Fruit fly (Drosophila melanogaster) S2 (cell line): ENCODE data around the gene CROT.

Experiments
- CG8478 ChIP-seq: fragments of >200 bp; optimal IDR thresholded peaks from 2 replicates; lab custom pipeline; 2018
- CTCF ChIP-seq, 2 experiments: fragments of >200 bp; optimal IDR thresholded peaks; 2 replicates each; lab custom pipeline; 2018

Gene CROT

dm6 chr3R:27685074-27685473, 21.5 kb downstream of the CROT start:
- no peak for TF ChIP-seq CTCF (optimal IDR thresholded peaks at IDR 0.05; lab: Kevin White, UChicago)
- TF ChIP-seq CG8478 (lab: Kevin White, UChicago): no peak

DNA sequence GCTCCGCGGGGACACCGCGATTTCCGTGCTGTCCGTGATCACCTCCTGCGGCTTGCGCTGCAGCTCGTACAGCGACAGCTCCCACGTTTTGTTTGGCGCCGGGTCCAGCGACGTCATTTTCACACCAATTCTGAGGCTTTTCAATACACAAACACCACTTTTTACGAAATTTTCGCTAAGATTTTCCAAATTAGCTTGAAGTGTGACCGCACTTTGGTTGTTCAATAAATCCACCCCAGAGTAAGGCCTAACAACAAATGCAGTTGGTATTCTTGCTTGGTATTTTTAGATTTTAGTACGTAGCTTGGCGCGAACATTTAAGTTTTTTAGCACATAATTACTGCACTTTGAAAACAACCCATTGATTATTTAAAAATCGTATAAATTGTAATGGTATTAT, 24.8 kb downstream of the CROT start, which contains the start of gene Sce:
TSS of gene Sce (minus strand) at position 231 of the 400 bp plus-strand sequence.
- no peak for TF ChIP-seq CTCF (optimal IDR thresholded peaks at IDR 0.05; lab: Kevin White, UChicago)
- TF ChIP-seq CG8478 (lab: Kevin White, UChicago): no peak

DNA sequence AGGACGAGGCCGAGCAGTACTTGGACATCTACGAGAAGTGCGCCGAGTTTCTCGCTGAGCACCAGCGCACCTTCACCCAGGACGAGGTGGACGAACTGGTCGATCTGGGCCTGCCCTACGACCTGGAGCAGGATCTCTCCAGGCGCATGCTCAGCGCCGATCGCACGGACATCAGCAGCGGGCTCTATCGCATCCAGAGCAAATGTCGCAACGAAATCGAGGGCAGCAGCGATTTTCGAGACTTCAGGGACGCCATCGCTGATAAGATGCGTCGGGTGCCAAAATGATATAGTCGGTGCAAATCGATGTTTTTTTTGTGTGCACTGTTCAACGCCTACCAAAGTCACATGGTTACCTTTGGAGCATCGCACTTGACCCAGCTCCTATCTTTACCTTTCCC, 26.9 kb downstream of the CROT start:
- TF ChIP-seq CG8478 (lab: Kevin White, UChicago) (no peak), CTCF (optimal IDR thresholded peaks at IDR 0.05; lab: Kevin White, UChicago) (no peak)

dm6 chr3R:27679019-27679418, 27.5 kb downstream of the CROT start, which contains the start of gene CG12883:
TSS of gene CG12883 (plus strand) at chr3R:27679291.
- no peak for TF ChIP-seq CTCF (optimal IDR thresholded peaks at IDR 0.05; lab: Kevin White, UChicago)
- no peak for TF ChIP-seq CG8478 (lab: Kevin White, UChicago)

dm6 chr3R:27677174-27677726, 29.3 kb downstream of the CROT start, which contains the start of gene Hsdl2:
TSS of gene Hsdl2 (plus strand) at chr3R:27677522.
- TF ChIP-seq CG8478 (lab: Kevin White, UChicago) (no peak), CTCF (optimal IDR thresholded peaks at IDR 0.05; lab: Kevin White, UChicago) (peak in 1 of 2 experiments; percentile 18)

DNA sequence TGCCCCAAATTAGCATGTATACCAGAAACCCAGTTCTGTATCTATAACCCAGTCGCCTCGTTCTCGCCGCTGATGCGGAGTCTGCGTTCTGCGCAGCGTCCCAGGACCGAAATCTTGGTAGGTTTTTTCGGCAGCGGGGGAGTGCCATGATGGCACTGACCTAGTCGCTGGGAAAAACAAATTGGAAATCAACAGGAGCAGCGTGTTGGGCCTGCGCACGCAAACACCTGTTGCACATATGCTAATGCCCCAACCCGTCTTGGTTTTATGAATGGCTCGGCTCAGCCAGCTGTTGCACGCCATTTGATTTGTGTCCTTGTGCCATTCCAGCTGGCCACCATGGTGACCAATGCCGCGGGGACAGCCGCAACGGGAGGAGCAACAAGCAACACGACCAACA, 43.7 kb downstream of the CROT start:
- TF ChIP-seq CTCF (optimal IDR thresholded peaks at IDR 0.05; lab: Kevin White, UChicago) (no peak), CG8478 (lab: Kevin White, UChicago) (no peak)

DNA sequence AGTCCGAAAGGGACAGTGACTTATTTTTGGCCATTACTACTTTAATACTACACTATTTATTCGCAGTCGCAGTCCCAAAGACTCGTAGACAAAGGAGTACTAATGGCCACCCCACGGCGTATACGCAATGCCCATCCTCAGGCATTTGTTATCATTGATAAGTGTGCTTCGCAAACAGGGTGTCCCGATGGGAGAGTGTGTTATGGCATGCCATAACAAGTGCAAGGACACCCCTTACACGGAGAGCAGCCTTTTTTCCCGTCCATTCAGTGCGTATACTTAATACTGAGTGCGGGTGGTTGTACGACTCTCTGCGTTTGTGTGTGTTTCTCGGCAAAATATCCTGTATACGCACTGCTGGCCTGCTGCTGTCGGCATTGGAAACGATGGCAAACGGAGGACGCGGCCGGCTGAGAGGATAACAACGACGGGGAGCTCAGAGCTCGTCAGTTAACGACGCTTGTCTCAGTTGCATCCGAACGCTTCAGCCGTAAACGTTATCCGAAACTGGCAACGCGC, 44.5 kb downstream of the CROT start, which contains the start of gene unc80:
TSS of gene unc80 (plus strand) at position 469 of the 519 bp plus-strand sequence.
- no peak for TF ChIP-seq CG8478 (lab: Kevin White, UChicago)
- no peak for TF ChIP-seq CTCF (optimal IDR thresholded peaks at IDR 0.05; lab: Kevin White, UChicago)

dm6 chr3R:27661389-27661788, 45.2 kb downstream of the CROT start:
- TF ChIP-seq CG8478 (lab: Kevin White, UChicago) (no peak), CTCF (optimal IDR thresholded peaks at IDR 0.05; lab: Kevin White, UChicago) (no peak)

dm6 chr3R:27660127-27660579, 46.4 kb downstream of the CROT start, which contains the start of gene Mlc1:
TSS of gene Mlc1 (minus strand) at chr3R:27660177.
- TF ChIP-seq CTCF (optimal IDR thresholded peaks at IDR 0.05; lab: Kevin White, UChicago) (no peak), CG8478 (lab: Kevin White, UChicago) (no peak)

DNA sequence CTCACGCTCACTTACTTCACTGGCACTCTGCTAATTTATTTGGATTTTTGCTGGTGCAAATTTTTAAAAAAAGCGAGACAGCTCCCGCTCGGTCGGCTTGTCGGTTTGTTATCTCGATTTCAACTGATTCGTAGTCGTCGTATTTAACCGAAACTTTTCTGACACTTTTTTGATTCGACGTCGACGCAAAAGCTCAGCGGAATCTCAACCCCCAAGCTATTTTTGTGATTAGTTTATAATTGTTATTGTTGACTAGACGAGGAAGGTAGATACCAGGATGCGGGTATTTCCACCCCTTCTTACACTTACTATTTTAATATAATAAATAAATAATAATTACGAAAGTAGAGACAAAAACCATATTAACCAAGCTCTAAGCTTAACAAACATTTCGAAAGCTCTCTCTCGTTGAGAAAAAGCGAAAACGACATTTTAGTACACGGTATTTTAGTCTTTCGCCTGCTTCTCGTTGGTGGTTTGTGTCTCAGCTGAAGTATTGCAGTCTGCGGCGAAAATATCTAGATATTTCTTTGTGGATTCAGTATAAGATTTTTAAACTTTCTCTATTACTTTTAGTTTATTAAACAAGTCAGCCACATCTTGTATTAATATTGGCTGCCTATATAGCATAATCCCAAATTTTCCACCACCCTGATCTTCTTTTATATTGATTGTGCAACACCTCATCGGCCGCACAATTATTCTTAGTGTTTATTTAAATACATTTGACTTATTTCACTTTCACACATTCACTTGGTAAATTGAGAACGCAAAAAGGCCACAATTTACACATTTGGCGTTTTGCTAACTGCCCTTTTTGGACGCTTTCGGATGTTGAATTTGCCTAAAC, 49.6 kb downstream of the CROT start, which contains the start of gene tau:
TSS of gene tau (minus strand) at position 311 of the 850 bp plus-strand sequence.
- TF ChIP-seq CG8478 (lab: Kevin White, UChicago) (no peak), CTCF (optimal IDR thresholded peaks at IDR 0.05; lab: Kevin White, UChicago) (no peak)

DNA sequence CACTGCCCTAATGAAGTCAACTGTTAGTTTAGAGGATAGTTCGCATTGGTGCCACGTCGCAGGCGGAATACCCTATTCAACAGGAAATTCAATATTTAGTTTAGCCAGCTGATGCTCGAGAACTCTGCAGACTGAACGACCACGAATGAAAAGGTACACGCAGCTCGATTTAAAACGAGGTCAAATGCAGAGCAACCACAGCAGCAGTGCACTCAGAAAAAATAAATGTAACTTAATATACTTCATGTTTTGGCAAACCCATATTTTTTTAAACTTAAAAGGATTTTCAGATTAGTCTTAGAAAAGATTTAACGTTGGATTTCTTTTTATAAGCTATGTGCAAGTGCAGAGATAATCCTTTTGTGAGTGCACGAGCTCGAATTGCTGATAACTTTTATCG, 51.4 kb downstream of the CROT start:
- TF ChIP-seq CG8478 (lab: Kevin White, UChicago) (no peak), CTCF (optimal IDR thresholded peaks at IDR 0.05; lab: Kevin White, UChicago) (no peak)
